Worm (Caenorhabditis elegans) whole organism, L4/young adult: ENCODE measurements around the gene sqt-3.

Experiments
- W03F9.2 ChIP-seq: fragments of 150-350 bp; optimal IDR thresholded peaks from 2 replicates; lab custom pipeline; 2014; ENCODE audit warnings: missing biosample characterization, missing genetic modification characterization
- dao-5 ChIP-seq: sonication (generic microtip); optimal IDR thresholded peaks from 2 replicates; lab custom pipeline; 2016; ENCODE audit warnings: missing genotype, missing genetic modification characterization, moderate library complexity, missing compliant biosample characterization
- him-1 ChIP-seq: sonication (generic microtip); optimal IDR thresholded peaks from 2 replicates; lab custom pipeline; 2016; ENCODE audit warnings: missing genotype, missing genetic modification reagents, missing genetic modification characterization, missing compliant biosample characterization

- no peak for TF ChIP-seq W03F9.2 (tag; lab: Kevin White, UChicago)
- no peak for TF ChIP-seq him-1 (tag; lab: Kevin White, UChicago)
- no peak for TF ChIP-seq dao-5 (tag; lab: Kevin White, UChicago)
Observed at ce11 chrV:12307011-12307540, 45.5 kb upstream of the sqt-3 start, which contains the start of gene srg-45.
